Worm (Caenorhabditis elegans): ENCODE data around the gene cpr-2.

- TF ChIP-seq unc-62 (GFP tag; optimal IDR thresholded peaks at IDR 0.05) (no peak), ama-1 (optimal IDR thresholded peaks at IDR 0.05) (no peak), egl-5 (tag; optimal IDR thresholded peaks at IDR 0.05) (no peak), ztf-4 (tag; optimal IDR thresholded peaks at IDR 0.05) (no peak)
Measured at ce11 chrV:16483044-16483443, 50.9 kb downstream of the cpr-2 start, which contains the start of gene F57E7.2.

All from whole organism, L3 larva.